Fruit fly (Drosophila melanogaster): ENCODE data around the gene CG15465.

Gene CG15465

dm6 chrX:5041525-5042454 lies 43.8 kb upstream of the CG15465 start (continued):
- TF ChIP-seq toy (GFP tag; IDR thresholded peaks at IDR 0.05) (peak; percentile 48; the same call in 1 of the 2 replicates), CG12659 (GFP tag; optimal IDR thresholded peaks at IDR 0.05) (peak; percentile 48), wor (GFP tag; IDR thresholded peaks at IDR 0.05) (peak; percentile 43), Abd-B (GFP tag; optimal IDR thresholded peaks at IDR 0.05) (peak; percentile 56), cg (GFP tag; optimal IDR thresholded peaks at IDR 0.05) (no peak), Dad (GFP tag; optimal IDR thresholded peaks at IDR 0.05) (peak; percentile 19), Antp (GFP tag; optimal IDR thresholded peaks at IDR 0.05) (peak; percentile 9), D19B (GFP tag; optimal IDR thresholded peaks at IDR 0.05) (peak; percentile 30), nom (GFP tag; optimal IDR thresholded peaks at IDR 0.05) (peak; percentile 31), zfh2 (GFP tag; optimal IDR thresholded peaks at IDR 0.05) (peak; percentile 62), Vsx1 (GFP tag; optimal IDR thresholded peaks at IDR 0.05) (peak; percentile 13), CG5245 (GFP tag; optimal IDR thresholded peaks at IDR 0.05) (peak; percentile 3), mam (GFP tag; optimal IDR thresholded peaks at IDR 0.05) (peak; percentile 51), CG13123 (GFP tag; optimal IDR thresholded peaks at IDR 0.05) (no peak), CG17361 (GFP tag; IDR thresholded peaks at IDR 0.05) (0 out of 3 replicates have a peak, but pooled peaks have one; percentile 20), grau (tag; optimal IDR thresholded peaks at IDR 0.05) (peak; percentile 73), run (tag; optimal IDR thresholded peaks at IDR 0.05) (no peak), CG9437 (GFP tag; optimal IDR thresholded peaks at IDR 0.05) (no peak), dpn (GFP tag; optimal IDR thresholded peaks at IDR 0.05) (peak; percentile 31 to 60), Camta (GFP tag; optimal IDR thresholded peaks at IDR 0.05) (no peak), CG15073 (GFP tag; optimal IDR thresholded peaks at IDR 0.05) (no peak), CG9932 (GFP tag; IDR thresholded peaks at IDR 0.05) (peak; percentile 86), jigr1 (GFP tag; IDR thresholded peaks at IDR 0.05) (peak; percentile 47; the same call in 1 of the 3 replicates), CG3726 (GFP tag; IDR thresholded peaks at IDR 0.05) (0 out of 3 replicates have a peak, but pooled peaks have one; percentile 69), Hsf (GFP tag; optimal IDR thresholded peaks at IDR 0.05) (peak; percentile 18), MTF-1 (GFP tag; optimal IDR thresholded peaks at IDR 0.05; ENCODE audit: borderline replicate concordance) (no peak), zen2 (GFP tag; IDR thresholded peaks at IDR 0.05; ENCODE audit: partially characterized antibody) (no peak), CG31365 (tag; optimal IDR thresholded peaks at IDR 0.05) (no peak), CG15269 (tag; optimal IDR thresholded peaks at IDR 0.05) (peak; percentile 75), gce (GFP tag; IDR thresholded peaks at IDR 0.05) (peak; percentile 59; the same call in 1 of the 3 replicates), CG4424 (GFP tag; optimal IDR thresholded peaks at IDR 0.05) (peak; percentile 52), CG4820 (GFP tag; optimal IDR thresholded peaks at IDR 0.05) (peak; percentile 18), btn (GFP tag; optimal IDR thresholded peaks at IDR 0.05) (no peak), peb (GFP tag; IDR thresholded peaks at IDR 0.05) (0 out of 2 replicates have a peak, but pooled peaks have one; percentile 16), Dll (GFP tag; IDR thresholded peaks at IDR 0.05; ENCODE audit: partially characterized antibody) (no peak), hbn (GFP tag; IDR thresholded peaks at IDR 0.05; ENCODE audit: partially characterized antibody) (no peak), CG15011 (GFP tag; optimal IDR thresholded peaks at IDR 0.05) (peak; percentile 13), CG8281 (tag; optimal IDR thresholded peaks at IDR 0.05) (peak; percentile 16), CG12155 (GFP tag; optimal IDR thresholded peaks at IDR 0.05) (peak; percentile 43), CG2120 (GFP tag; optimal IDR thresholded peaks at IDR 0.05) (peak; percentile 80), HHEX (GFP tag; optimal IDR thresholded peaks at IDR 0.05) (peak; percentile 53), her (GFP tag; optimal IDR thresholded peaks at IDR 0.05) (no peak), CG9797 (GFP tag; optimal IDR thresholded peaks at IDR 0.05) (no peak), Xbp1 (GFP tag; optimal IDR thresholded peaks at IDR 0.05) (peak; percentile 60), Hr78 (GFP tag; optimal IDR thresholded peaks at IDR 0.05) (no peak), CG30403 (GFP tag; optimal IDR thresholded peaks at IDR 0.05) (peak; percentile 63), CG2678 (tag; optimal IDR thresholded peaks at IDR 0.05) (peak; percentile 76)
